Worm (Caenorhabditis elegans): ENCODE data around the gene set-1.

set-1 gene

DNA sequence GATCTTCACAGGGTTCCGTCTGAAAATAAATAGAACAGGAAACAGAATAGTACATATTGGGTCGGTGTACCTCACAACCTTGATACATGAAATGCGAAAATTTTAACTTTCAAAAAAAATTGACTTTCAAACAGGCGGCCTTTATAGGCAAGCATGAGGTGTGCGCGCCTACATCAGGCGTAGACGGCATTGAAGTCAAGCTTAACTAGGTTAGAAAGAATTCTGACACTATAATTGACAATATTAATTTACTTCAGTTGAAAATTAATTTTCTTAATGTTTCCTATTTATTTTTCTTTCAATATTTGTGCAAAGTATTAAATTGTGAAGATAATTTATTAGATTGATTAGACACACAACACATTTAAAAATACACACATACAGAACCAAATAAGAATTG is 40.3 kb downstream of the set-1 start, which contains the start of gene C05D11.5:
Gene C05D11.5, minus strand, starts transcription at position 101 of the 400 bp plus-strand sequence.
- no peak for TF ChIP-seq nhr-28 (tag; optimal IDR thresholded peaks at IDR 0.05)
- no peak for TF ChIP-seq fos-1 (tag; optimal IDR thresholded peaks at IDR 0.05)
- TF ChIP-seq lin-15B (tag; optimal IDR thresholded peaks at IDR 0.05) = no peak
- TF ChIP-seq aly-2 (tag; optimal IDR thresholded peaks at IDR 0.05) = no peak
- no peak for TF ChIP-seq isw-1 (GFP tag; IDR thresholded peaks at IDR 0.05)
- TF ChIP-seq nhr-90 (tag; optimal IDR thresholded peaks at IDR 0.05; ENCODE audit: poor library complexity) = no peak
- TF ChIP-seq mab-9 (GFP tag; IDR thresholded peaks at IDR 0.05) = no peak
- TF ChIP-seq unc-130 (tag; optimal IDR thresholded peaks at IDR 0.05) = no peak
- TF ChIP-seq hlh-4 (tag; optimal IDR thresholded peaks at IDR 0.05) = no peak
- TF ChIP-seq efl-1 (optimal IDR thresholded peaks at IDR 0.05) = no peak
- no peak for TF ChIP-seq efl-1 (GFP tag; optimal IDR thresholded peaks at IDR 0.05 in 1 of 2)

DNA sequence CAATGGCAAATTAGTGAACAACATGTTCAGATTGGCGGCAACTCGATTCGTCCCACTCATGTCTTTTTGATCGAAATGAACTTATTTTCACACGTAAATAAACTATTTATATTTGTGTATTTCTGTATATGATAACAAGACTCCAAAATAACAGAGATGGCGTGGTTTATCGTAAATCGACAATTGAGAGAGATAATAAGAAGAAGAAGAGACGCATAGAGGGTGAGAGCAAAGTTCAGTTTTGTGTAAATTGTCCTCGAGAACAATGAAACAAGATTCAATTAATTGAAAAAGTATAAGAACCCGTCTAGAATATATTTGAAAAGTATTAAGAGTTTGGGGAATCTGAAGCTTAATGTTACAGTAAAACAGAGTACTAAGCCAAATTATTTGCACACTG is 40.7 kb downstream of the set-1 start:
- TF ChIP-seq nhr-84 (tag; optimal IDR thresholded peaks at IDR 0.05) (no peak), lin-14 (GFP tag; optimal IDR thresholded peaks at IDR 0.05) (no peak), lin-15B (tag; optimal IDR thresholded peaks at IDR 0.05) (no peak), nhr-71 (tag; optimal IDR thresholded peaks at IDR 0.05) (peak; percentile 35), hlh-17 (GFP tag; optimal IDR thresholded peaks at IDR 0.05; ENCODE audit: borderline replicate concordance) (no peak), lin-13 (GFP tag; optimal IDR thresholded peaks at IDR 0.05) (no peak), hpl-2 (GFP tag; optimal IDR thresholded peaks at IDR 0.05) (no peak), snpc-4 (tag; optimal IDR thresholded peaks at IDR 0.05) (no peak), lin-39 (tag; optimal IDR thresholded peaks at IDR 0.05) (no peak), C16A3.4 (tag; optimal IDR thresholded peaks at IDR 0.05) (peak; percentile 13), lsy-2 (tag; optimal IDR thresholded peaks at IDR 0.05) (peak in 1 of 2 experiments; percentile 51), elt-3 (tag; optimal IDR thresholded peaks at IDR 0.05) (peak in 1 of 6 experiments; percentile 32), unc-62 (GFP tag; optimal IDR thresholded peaks at IDR 0.05) (no peak), pax-3 (tag; optimal IDR thresholded peaks at IDR 0.05) (no peak), rnt-1 (tag; optimal IDR thresholded peaks at IDR 0.05) (no peak), nhr-19 (GFP tag; conservative IDR thresholded peaks at IDR 0.05) (no peak), xbp-1 (tag; optimal IDR thresholded peaks at IDR 0.05) (no peak), sox-4 (tag; optimal IDR thresholded peaks at IDR 0.05) (no peak), nhr-28 (tag; optimal IDR thresholded peaks at IDR 0.05) (no peak), vab-15 (tag; optimal IDR thresholded peaks at IDR 0.05) (no peak), grh-1 (GFP tag; IDR thresholded peaks at IDR 0.05) (no peak), ceh-88 (GFP tag; IDR thresholded peaks at IDR 0.05) (no peak), dsc-1 (tag; optimal IDR thresholded peaks at IDR 0.05) (no peak), unc-86 (tag; optimal IDR thresholded peaks at IDR 0.05) (no peak), nhr-90 (tag; optimal IDR thresholded peaks at IDR 0.05; ENCODE audit: poor library complexity) (no peak), efl-1 (optimal IDR thresholded peaks at IDR 0.05) (no peak), efl-1 (GFP tag; optimal IDR thresholded peaks at IDR 0.05 in 1 of 2) (no peak), blmp-1 (tag; optimal IDR thresholded peaks at IDR 0.05) (peak; percentile 33), lin-35 (GFP tag; optimal IDR thresholded peaks at IDR 0.05) (peak in 1 of 2 experiments; percentile 29), egl-13 (tag; optimal IDR thresholded peaks at IDR 0.05) (no peak), aly-2 (tag; optimal IDR thresholded peaks at IDR 0.05) (no peak), ama-1 (optimal IDR thresholded peaks at IDR 0.05) (no peak), alr-1 (tag; optimal IDR thresholded peaks at IDR 0.05; ENCODE audit: borderline replicate concordance) (no peak), snu-23 (GFP tag; optimal IDR thresholded peaks at IDR 0.05) (peak; percentile 11), F16B12.6 (tag; optimal IDR thresholded peaks at IDR 0.05) (no peak), ces-1 (GFP tag; optimal IDR thresholded peaks at IDR 0.05) (no peak), zag-1 (tag; optimal IDR thresholded peaks at IDR 0.05) (no peak), ceh-82 (tag; optimal IDR thresholded peaks at IDR 0.05) (no peak), fkh-4 (tag; optimal IDR thresholded peaks at IDR 0.05; ENCODE audit: borderline replicate concordance) (no peak), mab-9 (GFP tag; IDR thresholded peaks at IDR 0.05) (no peak), tbx-2 (tag; optimal IDR thresholded peaks at IDR 0.05) (no peak), elt-2 (tag; optimal IDR thresholded peaks at IDR 0.05) (peak; percentile 25), aha-1 (tag; optimal IDR thresholded peaks at IDR 0.05) (no peak), tlp-1 (tag; optimal IDR thresholded peaks at IDR 0.05) (no peak), fkh-10 (GFP tag; optimal IDR thresholded peaks at IDR 0.05) (no peak), nhr-237 (tag; optimal IDR thresholded peaks at IDR 0.05) (no peak), pag-3 (tag; optimal IDR thresholded peaks at IDR 0.05; ENCODE audit: borderline replicate concordance, insufficient read depth) (no peak)
